Worm (Caenorhabditis elegans) whole organism, L4 larva: ENCODE data around the gene hsp-12.6.

Source experiments
- F37D6.2 ChIP-seq: sonication (generic microtip); optimal IDR thresholded peaks from 2 replicates; lab custom pipeline; 2016; ENCODE audit warnings: mild to moderate bottlenecking, missing genetic modification characterization, missing compliant biosample characterization
- nhr-25 ChIP-seq: sonication (generic microtip); optimal IDR thresholded peaks from 2 replicates; lab custom pipeline; 2017; ENCODE audit warnings: missing genetic modification characterization, mild to moderate bottlenecking, missing compliant biosample characterization, antibody characterized with exemption, moderate library complexity, borderline replicate concordance; ENCODE audit not compliant: insufficient read depth

DNA sequence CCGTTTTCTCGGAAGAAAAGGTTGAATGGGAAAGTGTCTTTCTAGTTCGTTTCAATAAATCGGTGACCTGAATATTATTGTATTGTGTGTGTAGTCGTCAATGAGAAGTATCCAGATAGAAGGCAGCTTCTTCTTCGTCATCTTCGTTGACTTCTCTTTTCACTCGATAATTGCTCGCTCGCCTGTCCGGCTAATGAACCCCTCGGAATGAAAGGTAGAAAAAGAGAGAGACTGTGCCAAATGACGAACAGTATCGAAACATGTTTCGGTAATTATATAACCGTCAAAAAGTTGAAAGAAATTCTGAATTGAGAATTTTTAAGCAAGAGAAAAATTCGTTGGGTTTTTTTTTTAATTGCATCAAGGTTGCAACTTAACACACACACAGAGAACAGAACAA is 10.4 kb upstream of the hsp-12.6 start, which contains the start of gene cutl-17:
- TF ChIP-seq nhr-25: no peak
- TF ChIP-seq F37D6.2 (tag; lab: Kevin White, UChicago): no peak
